Worm (Caenorhabditis elegans): ENCODE data around the gene ttr-40.

ttr-40 gene

DNA sequence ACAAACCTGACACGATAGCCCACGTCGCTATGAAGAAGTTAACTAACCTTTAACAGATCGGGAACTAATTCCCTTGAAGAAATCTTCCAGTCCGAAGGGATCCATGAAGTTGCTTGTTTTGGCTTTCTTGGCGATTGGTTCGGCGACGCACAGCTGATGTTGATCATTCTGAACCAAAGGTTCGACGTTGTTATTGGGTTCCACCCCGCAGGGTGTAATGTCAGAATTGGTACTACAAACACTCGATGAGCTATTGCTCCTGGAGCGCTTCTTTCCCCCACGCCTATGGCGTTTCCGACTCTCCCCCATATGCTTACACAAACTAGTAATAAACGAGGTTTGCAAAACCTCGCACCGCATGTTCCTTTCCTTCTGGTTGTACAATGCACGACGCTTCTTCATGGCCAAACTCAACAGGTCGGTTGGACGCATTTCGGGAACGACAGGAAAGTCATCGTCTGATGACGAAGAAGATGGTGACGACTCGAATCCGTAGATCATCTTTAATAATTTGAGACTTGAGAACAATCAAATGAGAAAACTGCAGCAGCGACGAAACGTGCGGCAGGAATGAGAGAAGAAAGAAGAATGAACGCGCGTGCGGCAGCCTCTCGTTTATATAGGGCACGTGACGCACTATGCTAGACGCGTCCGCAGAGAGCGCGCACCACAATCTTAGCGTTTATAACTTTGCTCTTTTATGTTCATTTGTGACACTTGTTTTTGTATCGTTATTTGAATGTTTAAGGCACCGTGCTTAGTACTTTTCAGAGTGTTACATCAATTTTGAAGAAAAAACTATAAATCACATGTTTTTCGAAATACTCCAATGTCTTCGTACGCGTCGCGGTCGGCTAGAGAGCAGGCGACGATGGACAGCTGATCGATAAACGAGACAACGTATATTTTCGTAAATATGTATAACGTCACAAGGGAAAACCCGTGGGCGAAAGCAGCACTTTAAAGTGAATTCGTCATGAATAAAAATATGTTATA, 11.3 kb downstream of the ttr-40 start, which contains the start of gene tos-1:
tos-1 (minus strand) TSS at position 575 of the 996 bp plus-strand sequence.
- TF ChIP-seq alr-1 (tag; optimal IDR thresholded peaks at IDR 0.05): no peak
- peak; percentile 88 for TF ChIP-seq nhr-77 (tag; optimal IDR thresholded peaks at IDR 0.05)
- TF ChIP-seq fos-1 (tag; optimal IDR thresholded peaks at IDR 0.05): peak; percentile 95
- no peak for TF ChIP-seq peb-1 (tag; optimal IDR thresholded peaks at IDR 0.05)
- TF ChIP-seq lin-39 (tag; optimal IDR thresholded peaks at IDR 0.05): peak; percentile 59
- TF ChIP-seq elt-1 (tag; optimal IDR thresholded peaks at IDR 0.05): no peak
- peak; percentile 79 for TF ChIP-seq nhr-11 (tag; optimal IDR thresholded peaks at IDR 0.05)
- TF ChIP-seq lin-11 (tag; optimal IDR thresholded peaks at IDR 0.05): peak; percentile 74
- peak; percentile 32 for TF ChIP-seq ztf-11 (tag; optimal IDR thresholded peaks at IDR 0.05)
- peak; percentile 91 for TF ChIP-seq ztf-4 (tag; optimal IDR thresholded peaks at IDR 0.05)
- TF ChIP-seq crh-2 (tag; optimal IDR thresholded peaks at IDR 0.05): peak; percentile 98
- peak; percentile 99 for TF ChIP-seq ama-1 (optimal IDR thresholded peaks at IDR 0.05)
- TF ChIP-seq sem-4 (tag; optimal IDR thresholded peaks at IDR 0.05): peak; percentile 96
- peak; percentile 98 for TF ChIP-seq nhr-25 (tag; optimal IDR thresholded peaks at IDR 0.05)
- TF ChIP-seq ztf-1 (GFP tag; conservative IDR thresholded peaks at IDR 0.05): peak; percentile 94; the same call in 1 of the 2 replicates
- peak; percentile 99 for TF ChIP-seq C34F6.9 (tag; optimal IDR thresholded peaks at IDR 0.05)
- peak; percentile 96 for TF ChIP-seq mab-5 (tag; optimal IDR thresholded peaks at IDR 0.05)
- TF ChIP-seq R02D3.7 (tag; optimal IDR thresholded peaks at IDR 0.05): peak; percentile 64
- peak; percentile 98 for TF ChIP-seq Y55F3AM.14 (GFP tag; optimal IDR thresholded peaks at IDR 0.05)
- peak; percentile 61 for TF ChIP-seq ceh-16 (tag; optimal IDR thresholded peaks at IDR 0.05)
- TF ChIP-seq nhr-6 (tag; optimal IDR thresholded peaks at IDR 0.05): peak; percentile 96
- TF ChIP-seq gmeb-1 (tag; optimal IDR thresholded peaks at IDR 0.05): peak; percentile 92
- TF ChIP-seq zag-1 (tag; optimal IDR thresholded peaks at IDR 0.05): peak; percentile 94
- peak; percentile 30 for TF ChIP-seq nhr-23 (tag; optimal IDR thresholded peaks at IDR 0.05)
- peak; percentile 99 for TF ChIP-seq F13H6.1 (tag; optimal IDR thresholded peaks at IDR 0.05)
- TF ChIP-seq lsy-2 (tag; optimal IDR thresholded peaks at IDR 0.05): peak; percentile 91 to 95
- no peak for TF ChIP-seq mbf-1 (tag; optimal IDR thresholded peaks at IDR 0.05)
- TF ChIP-seq nhr-129 (tag; optimal IDR thresholded peaks at IDR 0.05): peak; percentile 95
- TF ChIP-seq unc-62 (GFP tag; optimal IDR thresholded peaks at IDR 0.05): peak; percentile 74
- TF ChIP-seq snpc-4 (tag; optimal IDR thresholded peaks at IDR 0.05): peak; percentile 50
- TF ChIP-seq dmd-4 (tag; optimal IDR thresholded peaks at IDR 0.05): no peak
- peak; percentile 51 for TF ChIP-seq unc-39 (tag; optimal IDR thresholded peaks at IDR 0.05)
- TF ChIP-seq sma-3 (GFP tag; optimal IDR thresholded peaks at IDR 0.05): peak; percentile 100
- no peak for TF ChIP-seq skn-1 (tag; optimal IDR thresholded peaks at IDR 0.05)
- TF ChIP-seq blmp-1 (tag; optimal IDR thresholded peaks at IDR 0.05; ENCODE audit: insufficient read depth): peak; percentile 89
- TF ChIP-seq nhr-10 (tag; optimal IDR thresholded peaks at IDR 0.05): peak; percentile 86
- peak; percentile 98 for TF ChIP-seq nhr-21 (tag; optimal IDR thresholded peaks at IDR 0.05)
- TF ChIP-seq ceh-82 (tag; optimal IDR thresholded peaks at IDR 0.05): peak; percentile 82
- TF ChIP-seq mdl-1 (tag; optimal IDR thresholded peaks at IDR 0.05): peak; percentile 98 to 99
- TF ChIP-seq egl-27 (tag; optimal IDR thresholded peaks at IDR 0.05): peak; percentile 95
- TF ChIP-seq unc-55 (GFP tag; optimal IDR thresholded peaks at IDR 0.05): peak; percentile 91
- TF ChIP-seq ZK546.5 (tag; optimal IDR thresholded peaks at IDR 0.05): peak; percentile 70
- TF ChIP-seq lin-13 (GFP tag; optimal IDR thresholded peaks at IDR 0.05): peak; percentile 93
- TF ChIP-seq aly-2 (tag; optimal IDR thresholded peaks at IDR 0.05): peak; percentile 43
- peak; percentile 71 for TF ChIP-seq nhr-237 (tag; optimal IDR thresholded peaks at IDR 0.05)
- no peak for TF ChIP-seq elt-3 (tag; optimal IDR thresholded peaks at IDR 0.05)
- TF ChIP-seq nhr-12 (tag; optimal IDR thresholded peaks at IDR 0.05): no peak
- peak; percentile 90 for TF ChIP-seq sma-9 (GFP tag; optimal IDR thresholded peaks at IDR 0.05)
- no peak for TF ChIP-seq sma-9 (tag; optimal IDR thresholded peaks at IDR 0.05)

Data from whole organism, L2 larva.